Fruit fly (Drosophila melanogaster) whole organism, adult: ENCODE results near the gene Pgk.

Source experiments
- CG14711 ChIP-seq: fragments of 200-800 bp; sonication (Bioruptor generic); optimal IDR thresholded peaks from 2 replicates; lab custom pipeline; 2018; ENCODE audit warnings: missing biosample characterization, mild to moderate bottlenecking, missing genetic modification characterization, moderate library complexity
- CG1620 ChIP-seq: fragments of 200-800 bp; sonication (Bioruptor generic); optimal IDR thresholded peaks from 2 replicates; lab custom pipeline; 2016; ENCODE audit warnings: missing biosample characterization, missing genetic modification characterization
- CG5204 ChIP-seq: fragments of 200-800 bp; sonication (Bioruptor generic); optimal IDR thresholded peaks from 2 replicates; lab custom pipeline; 2016; ENCODE audit warnings: missing biosample characterization, missing genetic modification characterization
- CG7045 ChIP-seq: fragments of 200-800 bp; sonication (Bioruptor generic); optimal IDR thresholded peaks from 2 replicates; lab custom pipeline; 2017; ENCODE audit warnings: missing biosample characterization, mild to moderate bottlenecking, missing genetic modification characterization
- Clk ChIP-seq: fragments of 200-800 bp; sonication (Bioruptor generic); optimal IDR thresholded peaks from 2 replicates; lab custom pipeline; 2017; ENCODE audit warnings: missing biosample characterization, missing genetic modification characterization
- Mnt ChIP-seq: fragments of 200-800 bp; sonication (Bioruptor generic); optimal IDR thresholded peaks from 2 replicates; lab custom pipeline; 2016; ENCODE audit warnings: missing biosample characterization, mild to moderate bottlenecking, missing genetic modification characterization
- ovo ChIP-seq: fragments of 200-800 bp; sonication (Bioruptor generic); optimal IDR thresholded peaks from 2 replicates; lab custom pipeline; 2016; ENCODE audit warnings: missing biosample characterization, missing genetic modification characterization

dm6 chr2L:2767627-2768026 lies 14.8 kb upstream of the Pgk start, which contains the start of the genes Taf10b and Taf10:
- TF ChIP-seq CG7045 (GFP tag; lab: Kevin White, UChicago): no peak
- no peak for TF ChIP-seq CG14711 (tag; lab: Kevin White, UChicago)
- no peak for TF ChIP-seq Mnt (GFP tag; lab: Kevin White, UChicago)
- no peak for TF ChIP-seq CG1620 (GFP tag; lab: Kevin White, UChicago)
- TF ChIP-seq Clk (GFP tag; lab: Kevin White, UChicago): no peak
- no peak for TF ChIP-seq CG5204 (GFP tag; lab: Kevin White, UChicago)
- no peak for TF ChIP-seq ovo (GFP tag; lab: Kevin White, UChicago)
